Worm (Caenorhabditis elegans) whole organism, L1 larva: ENCODE measurements around the gene B0336.13.

Experiments used
- ama-1 ChIP-seq: fragments of 150-350 bp; optimal IDR thresholded peaks from 2 replicates; lab custom pipeline; 2014
- ceh-88 ChIP-seq: fragments of 200-800 bp; sonication (Bioruptor generic); IDR thresholded peaks from 2 replicates; pipeline ENCODE4 v1.3.6; 2022; ENCODE audit warnings: missing genetic modification characterization, missing compliant biosample characterization
- fkh-4 ChIP-seq: sonication (generic microtip); optimal IDR thresholded peaks from 2 replicates; lab custom pipeline; 2016; ENCODE audit warnings: missing compliant biosample characterization, missing genetic modification characterization, borderline replicate concordance
- lin-35 ChIP-seq, 2 experiments: fragments of 150-350 bp; optimal IDR thresholded peaks; 2 replicates each; lab custom pipeline; 2014; ENCODE audit warnings: missing biosample characterization in 2 of 2, missing genetic modification characterization in 2 of 2, missing genetic modification reagents in 2 of 2
- nhr-28 ChIP-seq: fragments of 150-350 bp; optimal IDR thresholded peaks from 2 replicates; lab custom pipeline; 2014; ENCODE audit warnings: missing biosample characterization, missing genetic modification characterization
- nhr-76 ChIP-seq: sonication (generic microtip); optimal IDR thresholded peaks from 2 replicates; lab custom pipeline; 2017; ENCODE audit warnings: missing biosample characterization, missing genetic modification characterization
- sox-4 ChIP-seq: sonication (generic microtip); optimal IDR thresholded peaks from 2 replicates; lab custom pipeline; 2016; ENCODE audit warnings: missing genetic modification characterization, missing compliant biosample characterization
- sup-37 ChIP-seq: fragments of 200-800 bp; sonication (Bioruptor generic); optimal IDR thresholded peaks from 2 replicates; lab custom pipeline; 2018; ENCODE audit warnings: mild to moderate bottlenecking, missing genetic modification characterization, missing compliant biosample characterization
- ztf-11 ChIP-seq, 2 experiments: sonication (generic microtip); optimal IDR thresholded peaks; 2 replicates each; lab custom pipeline; 2016 to 2017; ENCODE audit warnings: missing genetic modification characterization in 2 of 2, missing biosample characterization in 1 of 2, missing compliant biosample characterization in 1 of 2

DNA sequence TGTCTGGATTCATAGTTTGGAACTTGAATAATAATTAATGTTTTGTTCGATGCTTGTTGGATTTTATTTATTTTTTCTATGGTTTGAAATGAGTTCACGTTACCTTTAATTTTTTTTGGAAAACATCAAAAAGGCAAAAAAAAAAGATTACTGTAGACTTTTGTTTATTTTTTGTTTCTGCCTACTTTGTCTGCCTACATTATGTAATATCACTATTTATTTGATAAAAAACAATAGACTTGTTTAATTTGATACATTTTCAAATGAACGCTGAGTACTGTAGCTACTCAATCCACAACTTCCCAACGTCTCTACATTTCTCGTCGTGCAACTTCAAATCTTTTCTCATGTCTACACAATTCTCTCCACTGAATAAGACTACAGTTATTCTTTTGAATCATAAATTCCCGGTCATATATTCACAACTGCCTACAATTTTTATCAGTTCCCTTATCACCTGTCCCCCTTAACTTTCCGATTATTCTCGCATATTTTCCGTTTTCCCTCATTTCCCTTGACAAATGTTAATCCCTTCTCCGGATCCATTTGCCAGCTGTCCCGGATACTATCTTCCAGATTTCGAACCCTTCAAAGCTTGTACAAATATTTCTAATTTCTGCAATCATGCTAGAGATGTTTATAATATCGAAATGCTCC is 37.3 kb downstream of the B0336.13 start, which contains the start of the genes B0244.9 and B0244.7:
- no peak for TF ChIP-seq lin-35 (GFP tag; optimal IDR thresholded peaks at IDR 0.05; lab: Kevin White, UChicago)
- TF ChIP-seq sup-37 (GFP tag; lab: Kevin White, UChicago): no peak
- TF ChIP-seq nhr-76: no peak
- TF ChIP-seq sox-4 (tag; lab: Kevin White, UChicago): no peak
- TF ChIP-seq fkh-4 (tag; lab: Kevin White, UChicago): no peak
- no peak for TF ChIP-seq ztf-11 (tag; optimal IDR thresholded peaks at IDR 0.05; lab: Kevin White, UChicago)
- no peak for TF ChIP-seq ama-1 (lab: Kevin White, UChicago)
- no peak for TF ChIP-seq nhr-28 (tag; lab: Kevin White, UChicago)
- TF ChIP-seq ceh-88 (GFP tag; lab: Robert Waterston, UW): no peak
